Worm (Caenorhabditis elegans) whole organism, late embryonic: ENCODE measurements around the gene Y38E10A.8.

ENCODE experiments used
- C08G9.2 ChIP-seq: sonication (generic microtip); optimal IDR thresholded peaks from 2 replicates; lab custom pipeline; 2016; ENCODE audit warnings: mild to moderate bottlenecking, missing genetic modification characterization, moderate library complexity, missing compliant biosample characterization
- C38D4.7 ChIP-seq: fragments of 200-800 bp; sonication (Bioruptor generic); optimal IDR thresholded peaks from 2 replicates; lab custom pipeline; 2018; ENCODE audit warnings: mild to moderate bottlenecking, missing genetic modification characterization, moderate library complexity, missing compliant biosample characterization
- F13H6.1 ChIP-seq: sonication (generic microtip); optimal IDR thresholded peaks from 2 replicates; lab custom pipeline; 2016; ENCODE audit warnings: missing genetic modification characterization, missing compliant biosample characterization
- K09A11.1 ChIP-seq: sonication (generic microtip); optimal IDR thresholded peaks from 2 replicates; lab custom pipeline; 2017; ENCODE audit warnings: antibody characterized with exemption, mild to moderate bottlenecking, missing genetic modification characterization, missing compliant biosample characterization; ENCODE audit not compliant: insufficient read depth
- ahr-1 ChIP-seq: sonication (generic microtip); optimal IDR thresholded peaks from 2 replicates; lab custom pipeline; 2016; ENCODE audit warnings: missing genetic modification characterization, missing compliant biosample characterization
- ceh-14 ChIP-seq: sonication (generic microtip); optimal IDR thresholded peaks from 2 replicates; lab custom pipeline; 2016; ENCODE audit warnings: missing genotype, missing genetic modification characterization, missing compliant biosample characterization
- ceh-18 ChIP-seq: sonication (generic microtip); optimal IDR thresholded peaks from 2 replicates; lab custom pipeline; 2016; ENCODE audit warnings: missing genetic modification characterization, missing compliant biosample characterization
- ceh-24 ChIP-seq: sonication (generic microtip); optimal IDR thresholded peaks from 2 replicates; lab custom pipeline; 2016; ENCODE audit warnings: mild to moderate bottlenecking, missing genetic modification characterization, missing compliant biosample characterization
- ceh-31 ChIP-seq: sonication (generic microtip); optimal IDR thresholded peaks from 2 replicates; lab custom pipeline; 2016; ENCODE audit warnings: missing genetic modification characterization, missing compliant biosample characterization
- ceh-34 ChIP-seq: sonication (generic microtip); optimal IDR thresholded peaks from 2 replicates; lab custom pipeline; 2016; ENCODE audit warnings: mild to moderate bottlenecking, missing genetic modification characterization, missing compliant biosample characterization
- ceh-45 ChIP-seq: fragments of 200-800 bp; sonication (Bioruptor generic); IDR thresholded peaks from 2 replicates; pipeline ENCODE4 v1.3.6; 2022; ENCODE audit warnings: missing genetic modification reagents, missing genetic modification characterization, missing compliant biosample characterization
- ceh-48 ChIP-seq: sonication (generic microtip); optimal IDR thresholded peaks from 2 replicates; lab custom pipeline; 2016; ENCODE audit warnings: missing genetic modification characterization, inconsistent platforms, missing compliant biosample characterization
- che-1 ChIP-seq: sonication (generic microtip); optimal IDR thresholded peaks from 2 replicates; lab custom pipeline; 2016; ENCODE audit warnings: mild to moderate bottlenecking, missing genetic modification characterization, missing compliant biosample characterization
- dmd-4 ChIP-seq: sonication (generic microtip); optimal IDR thresholded peaks from 2 replicates; lab custom pipeline; 2016; ENCODE audit warnings: borderline replicate concordance, missing genetic modification characterization, missing compliant biosample characterization
- dve-1 ChIP-seq: sonication (generic microtip); optimal IDR thresholded peaks from 2 replicates; lab custom pipeline; 2017; ENCODE audit warnings: antibody characterized with exemption, mild to moderate bottlenecking, missing genetic modification characterization, missing compliant biosample characterization
- fkh-10 ChIP-seq: fragments of 150-350 bp; optimal IDR thresholded peaks from 2 replicates; lab custom pipeline; 2014; ENCODE audit warnings: missing biosample characterization, missing genetic modification reagents, missing genetic modification characterization
- hlh-13 ChIP-seq: fragments of 200-800 bp; sonication (Bioruptor generic); optimal IDR thresholded peaks from 2 replicates; lab custom pipeline; 2018; ENCODE audit warnings: mild to moderate bottlenecking, missing genetic modification characterization, missing compliant biosample characterization
- hlh-15 ChIP-seq: sonication (generic microtip); optimal IDR thresholded peaks from 2 replicates; lab custom pipeline; 2016; ENCODE audit warnings: missing genetic modification characterization, missing compliant biosample characterization
- hlh-30 ChIP-seq: sonication (generic microtip); optimal IDR thresholded peaks from 2 replicates; lab custom pipeline; 2017; ENCODE audit warnings: antibody characterized with exemption, missing genetic modification characterization, missing compliant biosample characterization; ENCODE audit not compliant: insufficient read depth
- hlh-6 ChIP-seq: sonication (generic microtip); optimal IDR thresholded peaks from 2 replicates; lab custom pipeline; 2016; ENCODE audit warnings: missing genotype, missing genetic modification characterization, missing compliant biosample characterization
- lim-6 ChIP-seq: sonication (generic microtip); optimal IDR thresholded peaks from 2 replicates; lab custom pipeline; 2016; ENCODE audit warnings: missing genetic modification characterization, missing compliant biosample characterization
- madf-2 ChIP-seq: sonication (generic microtip); optimal IDR thresholded peaks from 2 replicates; lab custom pipeline; 2017; ENCODE audit warnings: missing genetic modification characterization, missing compliant biosample characterization
- mec-3 ChIP-seq: sonication (generic microtip); optimal IDR thresholded peaks from 2 replicates; lab custom pipeline; 2016; ENCODE audit warnings: borderline replicate concordance, missing genetic modification characterization, missing compliant biosample characterization
- nfya-1 ChIP-seq: sonication (generic microtip); optimal IDR thresholded peaks from 2 replicates; lab custom pipeline; 2017; ENCODE audit warnings: missing genetic modification characterization, mild to moderate bottlenecking, missing compliant biosample characterization, antibody characterized with exemption, moderate library complexity
- odd-2 ChIP-seq: sonication (generic microtip); optimal IDR thresholded peaks from 2 replicates; lab custom pipeline; 2017; ENCODE audit warnings: antibody characterized with exemption, mild to moderate bottlenecking, missing genetic modification characterization, missing compliant biosample characterization
- pax-1 ChIP-seq: fragments of 150-350 bp; optimal IDR thresholded peaks from 2 replicates; lab custom pipeline; 2014; ENCODE audit warnings: missing biosample characterization, missing genetic modification characterization
- pqm-1 ChIP-seq: sonication (generic microtip); optimal IDR thresholded peaks from 2 replicates; lab custom pipeline; 2016; ENCODE audit warnings: missing genetic modification characterization, missing compliant biosample characterization
- pros-1 ChIP-seq: fragments of 150-350 bp; optimal IDR thresholded peaks from 2 replicates; lab custom pipeline; 2014; ENCODE audit warnings: missing biosample characterization, missing genetic modification reagents, missing genetic modification characterization
- sdc-2 ChIP-seq: sonication (generic microtip); optimal IDR thresholded peaks from 2 replicates; lab custom pipeline; 2016; ENCODE audit warnings: missing genotype, missing genetic modification characterization, missing compliant biosample characterization
- syd-9 ChIP-seq: sonication (generic microtip); optimal IDR thresholded peaks from 2 replicates; lab custom pipeline; 2016; ENCODE audit warnings: mild to moderate bottlenecking, missing genetic modification characterization, moderate library complexity, missing compliant biosample characterization
- tbx-2 ChIP-seq: sonication (generic microtip); optimal IDR thresholded peaks from 2 replicates; lab custom pipeline; 2016; ENCODE audit warnings: missing genetic modification characterization, missing compliant biosample characterization
- unc-3 ChIP-seq, 2 experiments: fragments of 200-800 bp in 1 of 2; sonication (Bioruptor generic) in 1 of 2; sonication (generic microtip) in 1 of 2; conservative IDR thresholded peaks in 1 of 2; optimal IDR thresholded peaks in 1 of 2; 2 replicates each; pipeline versions ENCODE4 v1.3.6 to Lab custom; 2016 to 2022; ENCODE audit warnings: missing compliant biosample characterization in 2 of 2, missing genetic modification characterization in 2 of 2, missing genetic modification reagents in 1 of 2
- unc-42 ChIP-seq: sonication (generic microtip); optimal IDR thresholded peaks from 2 replicates; lab custom pipeline; 2016; ENCODE audit warnings: missing genotype, missing genetic modification characterization, missing compliant biosample characterization
- unc-55 ChIP-seq: sonication (generic microtip); optimal IDR thresholded peaks from 2 replicates; lab custom pipeline; 2017; ENCODE audit warnings: missing biosample characterization, missing genetic modification reagents, missing genetic modification characterization
- zip-5 ChIP-seq: sonication (generic microtip); optimal IDR thresholded peaks from 2 replicates; lab custom pipeline; 2016; ENCODE audit warnings: missing genetic modification characterization, missing compliant biosample characterization

Gene Y38E10A.8

DNA sequence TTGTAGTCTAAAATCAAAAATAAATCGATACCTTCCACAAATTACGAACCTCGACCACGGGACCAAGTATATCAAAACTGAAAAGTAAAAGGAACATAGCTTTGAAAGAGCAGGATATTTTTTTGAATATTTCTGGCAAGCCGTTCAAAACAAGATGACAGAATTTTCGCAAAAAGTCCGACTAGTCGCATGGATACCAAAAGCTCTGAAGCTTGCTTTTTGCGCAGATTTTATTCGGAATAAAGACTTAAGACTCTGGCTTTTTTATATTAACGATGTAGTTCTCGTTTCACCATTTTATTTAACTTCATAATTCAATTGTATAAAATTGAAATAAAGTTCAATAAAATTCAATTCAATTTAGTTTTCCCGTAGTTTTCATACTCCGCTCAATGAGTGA, 33.5 kb upstream of the Y38E10A.8 start, which contains the start of gene Y38E10A.2:
Gene Y38E10A.2 (minus strand): TSS at position 101 of the 400 bp plus-strand sequence.
- TF ChIP-seq hlh-6 (tag; lab: Kevin White, UChicago): no peak

DNA sequence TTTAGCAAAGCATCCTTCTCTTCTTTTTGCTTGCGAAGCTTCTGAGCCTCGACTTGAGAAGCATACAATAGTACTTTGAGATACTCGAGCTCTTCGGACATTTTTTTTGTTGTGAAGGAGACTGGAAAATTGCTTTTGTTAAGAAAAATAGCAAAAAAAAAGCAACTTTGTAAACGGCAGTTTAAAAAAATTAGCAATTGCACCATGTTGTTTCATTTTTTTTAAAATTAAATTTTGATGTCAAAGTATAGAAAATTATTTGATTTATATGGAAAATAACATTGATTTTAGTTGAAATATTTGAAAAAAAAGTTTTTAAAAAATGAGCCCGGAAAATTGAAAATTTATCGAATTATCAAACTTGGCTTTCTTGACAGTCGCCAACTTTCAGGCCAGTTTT, 32.3 kb upstream of the Y38E10A.8 start, which contains the start of gene Y38E10A.3:
Gene Y38E10A.3 (minus strand): TSS at position 101 of the 400 bp plus-strand sequence.
- TF ChIP-seq ceh-45 (GFP tag; lab: Robert Waterston, UW) (no peak), pax-1 (tag; lab: Kevin White, UChicago) (no peak), K09A11.1 (no peak), mec-3 (tag; lab: Kevin White, UChicago) (no peak), ceh-14 (tag; lab: Kevin White, UChicago) (no peak), unc-3 (GFP tag; conservative IDR thresholded peaks at IDR 0.05; lab: Robert Waterston, UW) (no peak), unc-3 (tag; optimal IDR thresholded peaks at IDR 0.05; lab: Kevin White, UChicago) (no peak), C38D4.7 (GFP tag; lab: Kevin White, UChicago) (no peak), fkh-10 (no peak), dmd-4 (no peak), dve-1 (tag; lab: Kevin White, UChicago) (no peak), syd-9 (no peak), C08G9.2 (tag; lab: Kevin White, UChicago) (no peak), pqm-1 (tag; lab: Kevin White, UChicago) (no peak), madf-2 (no peak), F13H6.1 (no peak), ahr-1 (tag; lab: Kevin White, UChicago) (no peak), nfya-1 (tag; lab: Kevin White, UChicago) (no peak), hlh-13 (GFP tag; lab: Kevin White, UChicago) (no peak), unc-42 (tag; lab: Kevin White, UChicago) (no peak)
- TF ChIP-seq, all 69 proteins: peak for 0

DNA sequence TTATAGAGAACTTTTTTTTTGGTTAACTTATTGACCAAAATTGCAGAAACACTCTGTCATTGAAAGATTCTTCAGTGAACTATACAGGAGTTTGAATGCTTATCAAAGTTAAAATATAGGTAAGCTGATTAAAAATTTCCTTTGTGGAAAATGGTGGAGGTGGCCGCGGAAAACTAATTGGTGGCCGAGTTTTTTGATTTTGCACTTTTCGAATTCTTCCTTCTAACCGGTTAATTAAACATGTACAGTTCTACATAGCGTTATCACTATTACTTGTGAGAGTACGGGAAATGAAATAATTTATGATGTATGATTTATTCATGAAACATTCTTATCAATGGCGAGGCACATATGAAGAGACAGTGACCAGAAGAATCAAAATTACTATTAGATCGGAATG, 29.2 kb upstream of the Y38E10A.8 start, which contains the start of gene clec-8:
Gene clec-8 (minus strand): TSS at position 308 of the 400 bp plus-strand sequence.
- TF ChIP-seq hlh-30 (tag; lab: Kevin White, UChicago): no peak
- no peak for TF ChIP-seq ceh-24 (tag; lab: Kevin White, UChicago)
- no peak for TF ChIP-seq unc-55
- no peak for TF ChIP-seq hlh-13 (GFP tag; lab: Kevin White, UChicago)
- no peak for TF ChIP-seq zip-5 (tag; lab: Kevin White, UChicago)
- no peak for TF ChIP-seq ceh-31 (tag; lab: Kevin White, UChicago)
- TF ChIP-seq ahr-1 (tag; lab: Kevin White, UChicago): no peak
- no peak for TF ChIP-seq hlh-15 (tag; lab: Kevin White, UChicago)

DNA sequence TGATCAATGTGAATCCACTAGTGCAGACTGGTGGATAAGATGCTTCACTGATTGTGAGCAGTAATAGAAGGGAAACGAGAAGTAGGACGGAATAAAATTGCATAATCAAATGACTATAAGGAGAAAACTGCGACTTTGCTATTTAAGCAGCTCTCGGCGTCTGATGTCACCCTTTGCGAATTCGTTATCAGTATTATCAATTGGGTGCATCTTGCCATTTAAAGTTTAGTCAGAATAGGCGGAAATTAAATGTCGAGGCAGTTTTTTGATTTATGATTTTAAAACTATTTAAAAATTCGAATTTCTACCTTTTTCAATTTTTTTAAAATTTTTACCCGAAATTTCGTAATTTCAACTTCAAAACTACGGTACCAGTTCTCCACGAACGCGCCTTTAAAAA, 26.0 kb upstream of the Y38E10A.8 start, which contains the start of gene clec-4:
Gene clec-4 (minus strand): TSS at position 162 of the 400 bp plus-strand sequence.
- TF ChIP-seq odd-2: no peak
- no peak for TF ChIP-seq hlh-15 (tag; lab: Kevin White, UChicago)
- TF ChIP-seq tbx-2 (tag; lab: Kevin White, UChicago): no peak
- no peak for TF ChIP-seq pros-1 (tag; lab: Kevin White, UChicago)
- no peak for TF ChIP-seq che-1
- TF ChIP-seq sdc-2 (tag; lab: Kevin White, UChicago): no peak

DNA sequence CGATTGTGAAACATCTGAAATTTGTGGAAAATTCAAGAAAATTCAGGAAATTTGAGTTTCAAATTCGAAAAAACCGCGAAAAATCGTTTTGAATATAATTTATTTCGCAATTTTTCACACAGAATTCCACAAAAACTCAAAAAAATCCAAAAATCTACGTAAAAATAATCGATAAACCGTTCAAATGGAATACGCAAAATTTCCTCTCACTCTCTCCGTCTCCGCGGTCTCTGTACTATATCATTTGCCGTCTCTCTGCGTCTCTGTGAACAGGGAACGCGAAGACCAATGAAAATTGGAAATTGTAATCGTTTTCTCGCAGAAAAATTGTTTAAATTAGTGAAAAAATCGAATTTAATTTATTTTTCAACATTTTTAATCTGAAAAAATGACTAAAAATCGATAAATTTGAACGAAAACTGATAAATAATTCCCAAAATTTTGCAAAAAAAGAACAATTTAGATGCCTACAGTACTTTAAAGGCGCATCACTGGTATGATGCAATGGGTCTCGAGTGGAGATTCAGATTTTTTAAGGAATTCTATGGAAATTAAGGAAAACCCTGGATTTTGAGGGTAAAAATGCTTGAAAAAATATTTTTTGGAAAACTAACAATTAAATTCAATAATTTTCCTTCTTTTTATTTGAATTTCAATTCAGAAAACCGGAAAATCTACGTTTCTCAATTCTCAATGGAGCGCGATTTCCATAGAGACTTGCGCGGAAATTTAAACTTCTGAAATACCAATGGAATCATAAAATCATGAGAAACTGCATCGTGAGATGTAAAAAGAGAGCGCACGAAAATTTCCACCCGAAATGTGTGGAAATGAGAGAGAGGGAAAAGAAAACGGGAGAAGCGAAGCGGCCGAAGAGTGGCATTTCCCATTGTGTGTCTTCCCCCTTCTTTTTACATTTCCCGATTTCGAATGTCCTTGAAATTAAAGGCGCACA, 3.1 kb upstream of the Y38E10A.8 start, which contains the start of the genes ceh-100 and lips-15:
Gene ceh-100 (minus strand): TSS at position 14 of the 955 bp plus-strand sequence.
Gene lips-15 (plus strand): TSS at position 720 of the 955 bp plus-strand sequence.
- TF ChIP-seq ceh-34 (tag; lab: Kevin White, UChicago): peak; percentile 28
- peak; percentile 10 for TF ChIP-seq nfya-1 (tag; lab: Kevin White, UChicago)
- no peak for TF ChIP-seq lim-6 (tag; lab: Kevin White, UChicago)
- no peak for TF ChIP-seq ceh-18
- no peak for TF ChIP-seq unc-55
- TF ChIP-seq tbx-2 (tag; lab: Kevin White, UChicago): peak; percentile 34
- peak; percentile 17 for TF ChIP-seq ceh-48 (tag; lab: Kevin White, UChicago)
- peak; percentile 68 for TF ChIP-seq ceh-31 (tag; lab: Kevin White, UChicago)
